Worm (Caenorhabditis elegans) whole organism, L4 larva: ENCODE data around the gene ash-2.
A peak's percentile ranks its signal among the peaks of the same experiment; 100 is the strongest.

Experiments
- D1046.2 ChIP-seq: fragments of 200-800 bp; sonication (Bioruptor generic); IDR thresholded peaks from 2 replicates; pipeline ENCODE4 v1.3.6; 2022; ENCODE audit warnings: missing genetic modification characterization, missing compliant biosample characterization
- F26F4.8 ChIP-seq: fragments of 200-800 bp; sonication (Bioruptor generic); conservative IDR thresholded peaks from 2 replicates; pipeline ENCODE4 v1.3.6; 2022; ENCODE audit warnings: missing genetic modification characterization, missing compliant biosample characterization
- F44E2.7 ChIP-seq: fragments of 200-800 bp; sonication (Bioruptor generic); IDR thresholded peaks from 2 replicates; pipeline ENCODE4 v2.1.2; 2022; ENCODE audit warnings: missing genetic modification characterization, missing compliant biosample characterization
- T26A8.4 ChIP-seq: fragments of 200-800 bp; sonication (Bioruptor generic); IDR thresholded peaks from 2 replicates; pipeline ENCODE4 v1.3.6; 2022; ENCODE audit warnings: missing genetic modification characterization, missing compliant biosample characterization
- Y105C5A.15 ChIP-seq: fragments of 200-800 bp; sonication (Bioruptor generic); IDR thresholded peaks from 2 replicates; pipeline ENCODE4 v1.3.6; 2022; ENCODE audit warnings: missing genetic modification characterization, missing compliant biosample characterization
- Y48G9A.11 ChIP-seq: fragments of 200-800 bp; sonication (Bioruptor generic); IDR thresholded peaks from 2 replicates; pipeline ENCODE4 v1.3.6; 2022; ENCODE audit warnings: missing genetic modification reagents, missing genetic modification characterization, missing compliant biosample characterization
- Y75B8A.6 ChIP-seq: fragments of 200-800 bp; sonication (Bioruptor generic); IDR thresholded peaks from 2 replicates; pipeline ENCODE4 v1.3.6; 2022; ENCODE audit warnings: missing genetic modification reagents, missing genetic modification characterization, missing compliant biosample characterization
- aha-1 ChIP-seq: fragments of 150-350 bp; peaks from one replicate; lab custom pipeline; 2014; ENCODE audit warnings: missing biosample characterization, missing genetic modification characterization
- aly-2 ChIP-seq: sonication (generic microtip); optimal IDR thresholded peaks from 2 replicates; lab custom pipeline; 2018; ENCODE audit warnings: missing biosample characterization, missing genetic modification characterization
- arid-1 ChIP-seq: fragments of 200-800 bp; sonication (Bioruptor generic); conservative IDR thresholded peaks from 2 replicates; pipeline ENCODE4 v1.3.6; 2022; ENCODE audit warnings: missing genetic modification reagents, missing genetic modification characterization, missing compliant biosample characterization
- ceh-20 ChIP-seq: fragments of 200-800 bp; sonication (Bioruptor generic); IDR thresholded peaks from 2 replicates; pipeline ENCODE4 v1.3.6; 2022; ENCODE audit warnings: missing genetic modification reagents, missing genetic modification characterization, missing compliant biosample characterization
- ceh-28 ChIP-seq: fragments of 150-350 bp; optimal IDR thresholded peaks from 2 replicates; lab custom pipeline; 2014; ENCODE audit warnings: missing biosample characterization, missing genetic modification reagents, missing genetic modification characterization
- ceh-32 ChIP-seq: sonication (generic microtip); optimal IDR thresholded peaks from 2 replicates; lab custom pipeline; 2016; ENCODE audit warnings: mild to moderate bottlenecking, missing genetic modification characterization, missing compliant biosample characterization; ENCODE audit not compliant: poor library complexity
- ceh-82 ChIP-seq: sonication (generic microtip); optimal IDR thresholded peaks from 2 replicates; lab custom pipeline; 2017; ENCODE audit warnings: missing biosample characterization, missing genetic modification characterization
- daf-12 ChIP-seq: fragments of 150-350 bp; optimal IDR thresholded peaks from 2 replicates; lab custom pipeline; 2014; ENCODE audit warnings: missing biosample characterization, missing genetic modification reagents, missing genetic modification characterization
- daf-19 ChIP-seq: fragments of 200-800 bp; sonication (Bioruptor generic); conservative IDR thresholded peaks from 2 replicates; pipeline ENCODE4 v1.3.6; 2022; ENCODE audit warnings: missing genetic modification characterization, missing compliant biosample characterization
- dmd-6 ChIP-seq: fragments of 200-800 bp; sonication (Bioruptor generic); IDR thresholded peaks from 2 replicates; pipeline ENCODE4 v1.3.6; 2022; ENCODE audit warnings: missing genetic modification reagents, missing genetic modification characterization, missing compliant biosample characterization
- duxl-1 ChIP-seq: sonication (generic microtip); optimal IDR thresholded peaks from 2 replicates; lab custom pipeline; 2016; ENCODE audit warnings: mild to moderate bottlenecking, missing genetic modification characterization, moderate library complexity, missing compliant biosample characterization; ENCODE audit not compliant: poor library complexity
- egl-27 ChIP-seq: sonication (generic microtip); optimal IDR thresholded peaks from 3 replicates; lab custom pipeline; 2017; ENCODE audit warnings: missing biosample characterization, missing genetic modification reagents, missing genetic modification characterization
- gei-8 ChIP-seq: fragments of 200-800 bp; sonication (Bioruptor generic); optimal IDR thresholded peaks from 2 replicates; lab custom pipeline; 2018; ENCODE audit warnings: mild to moderate bottlenecking, missing genetic modification characterization, missing compliant biosample characterization
- hif-1 ChIP-seq, 2 experiments: sonication (generic microtip); optimal IDR thresholded peaks; 2 replicates each; lab custom pipeline; 2016 to 2017; ENCODE audit warnings: missing compliant biosample characterization in 2 of 2, missing genetic modification characterization in 2 of 2, missing genetic modification reagents in 2 of 2, missing genotype in 2 of 2, mild to moderate bottlenecking in 1 of 2
- hlh-11 ChIP-seq: fragments of 200-800 bp; sonication (Bioruptor generic); optimal IDR thresholded peaks from 2 replicates; lab custom pipeline; 2018; ENCODE audit warnings: mild to moderate bottlenecking, missing genetic modification characterization, missing compliant biosample characterization
- hlh-30 ChIP-seq: sonication (generic microtip); optimal IDR thresholded peaks from 2 replicates; lab custom pipeline; 2017; ENCODE audit warnings: antibody characterized with exemption, mild to moderate bottlenecking, missing genetic modification characterization, missing compliant biosample characterization; ENCODE audit not compliant: insufficient read depth
- hmg-1.1 ChIP-seq: fragments of 200-800 bp; sonication (Bioruptor generic); IDR thresholded peaks from 2 replicates; pipeline ENCODE4 v1.3.6; 2022; ENCODE audit warnings: missing genetic modification reagents, missing genetic modification characterization, missing compliant biosample characterization
- jun-1 ChIP-seq: fragments of 150-350 bp; optimal IDR thresholded peaks from 2 replicates; lab custom pipeline; 2014; ENCODE audit warnings: missing biosample characterization, missing genetic modification reagents, missing genetic modification characterization
- lim-7 ChIP-seq: fragments of 200-800 bp; sonication (Bioruptor generic); IDR thresholded peaks from 2 replicates; pipeline ENCODE4 v1.3.6; 2022; ENCODE audit warnings: missing genetic modification characterization, missing compliant biosample characterization
- lin-1 ChIP-seq: fragments of 200-800 bp; sonication (Bioruptor generic); IDR thresholded peaks from 2 replicates; pipeline ENCODE4 v1.3.6; 2022; ENCODE audit warnings: missing genetic modification reagents, missing genetic modification characterization, missing compliant biosample characterization
- lin-13 ChIP-seq: fragments of 150-350 bp; optimal IDR thresholded peaks from 2 replicates; lab custom pipeline; 2014; ENCODE audit warnings: missing biosample characterization, missing genetic modification reagents, missing genetic modification characterization
- lin-15B ChIP-seq: fragments of 150-350 bp; sonication (generic microtip); optimal IDR thresholded peaks from 3 replicates; lab custom pipeline; 2014; ENCODE audit warnings: missing biosample characterization, missing genetic modification characterization
- lin-38 ChIP-seq: fragments of 200-800 bp; sonication (Bioruptor generic); IDR thresholded peaks from 2 replicates; pipeline ENCODE4 v1.3.6; 2022; ENCODE audit warnings: missing genetic modification reagents, missing genetic modification characterization, missing compliant biosample characterization
- lin-39 ChIP-seq: fragments of 150-350 bp; optimal IDR thresholded peaks from 2 replicates; lab custom pipeline; 2014; ENCODE audit warnings: missing biosample characterization, missing genetic modification reagents, missing genetic modification characterization
- lsy-2 ChIP-seq, 2 experiments: fragments of 150-350 bp in 1 of 2; sonication (generic microtip) in 1 of 2; optimal IDR thresholded peaks; 2 replicates each; lab custom pipeline; 2014 to 2017; ENCODE audit warnings: missing biosample characterization in 2 of 2, missing genetic modification characterization in 2 of 2
- madf-5 ChIP-seq, 2 experiments: fragments of 200-800 bp; sonication (Bioruptor generic); IDR thresholded peaks; 2 replicates each; pipeline ENCODE4 v1.3.6; 2022; ENCODE audit warnings: missing compliant biosample characterization in 2 of 2, missing genetic modification characterization in 2 of 2
- mdl-1 ChIP-seq, 2 experiments: fragments of 150-350 bp in 1 of 2; sonication (generic microtip) in 1 of 2; optimal IDR thresholded peaks; 2 replicates each; lab custom pipeline; 2014 to 2017; ENCODE audit warnings: missing biosample characterization in 2 of 2, missing genetic modification characterization in 2 of 2
- mep-1 ChIP-seq: fragments of 150-350 bp; sonication (generic microtip); optimal IDR thresholded peaks from 3 replicates; lab custom pipeline; 2014; ENCODE audit warnings: missing biosample characterization, missing genetic modification characterization
- mes-2 ChIP-seq: sonication (generic microtip); optimal IDR thresholded peaks from 2 replicates; lab custom pipeline; 2016; ENCODE audit warnings: missing genotype, mild to moderate bottlenecking, missing genetic modification characterization, missing compliant biosample characterization; ENCODE audit not compliant: poor library complexity, severe bottlenecking
- nhr-102 ChIP-seq: sonication (generic microtip); optimal IDR thresholded peaks from 2 replicates; lab custom pipeline; 2016; ENCODE audit warnings: mild to moderate bottlenecking, missing genetic modification characterization, moderate library complexity, missing compliant biosample characterization
- nhr-11 ChIP-seq: fragments of 150-350 bp; optimal IDR thresholded peaks from 2 replicates; lab custom pipeline; 2014; ENCODE audit warnings: missing biosample characterization, missing genetic modification characterization
- nhr-237 ChIP-seq: sonication (generic microtip); optimal IDR thresholded peaks from 2 replicates; lab custom pipeline; 2017; ENCODE audit warnings: missing biosample characterization, missing genetic modification characterization
- nhr-42 ChIP-seq: fragments of 200-800 bp; sonication (Bioruptor generic); IDR thresholded peaks from 2 replicates; pipeline ENCODE4 v1.3.6; 2022; ENCODE audit warnings: missing genetic modification characterization, missing compliant biosample characterization
- nhr-48 ChIP-seq: sonication (generic microtip); optimal IDR thresholded peaks from 2 replicates; lab custom pipeline; 2016; ENCODE audit warnings: mild to moderate bottlenecking, missing genetic modification characterization, missing compliant biosample characterization
- nhr-6 ChIP-seq: fragments of 150-350 bp; optimal IDR thresholded peaks from 2 replicates; lab custom pipeline; 2014; ENCODE audit warnings: missing biosample characterization, missing genetic modification characterization
- nhr-77 ChIP-seq: fragments of 150-350 bp; optimal IDR thresholded peaks from 2 replicates; lab custom pipeline; 2014; ENCODE audit warnings: missing biosample characterization, missing genetic modification characterization
- rbr-2 ChIP-seq: sonication (generic microtip); optimal IDR thresholded peaks from 2 replicates; lab custom pipeline; 2016; ENCODE audit warnings: missing genotype, missing genetic modification characterization, missing compliant biosample characterization
- saeg-2 ChIP-seq: fragments of 200-800 bp; sonication (Bioruptor generic); IDR thresholded peaks from 2 replicates; pipeline ENCODE4 v1.3.6; 2022; ENCODE audit warnings: missing genetic modification reagents, missing genetic modification characterization, missing compliant biosample characterization
- sdz-12 ChIP-seq: fragments of 200-800 bp; sonication (Bioruptor generic); optimal IDR thresholded peaks from 2 replicates; lab custom pipeline; 2018; ENCODE audit warnings: mild to moderate bottlenecking, missing genetic modification characterization, missing compliant biosample characterization
- set-16 ChIP-seq: fragments of 200-800 bp; sonication (Bioruptor generic); IDR thresholded peaks from 2 replicates; pipeline ENCODE4 v1.3.6; 2022; ENCODE audit warnings: missing genetic modification reagents, missing genetic modification characterization, missing compliant biosample characterization
- snpc-1.2 ChIP-seq: fragments of 200-800 bp; sonication (Bioruptor generic); IDR thresholded peaks from 2 replicates; pipeline ENCODE4 v1.3.6; 2022; ENCODE audit warnings: missing genetic modification reagents, missing genetic modification characterization, missing compliant biosample characterization
- spr-1 ChIP-seq: sonication (generic microtip); optimal IDR thresholded peaks from 2 replicates; lab custom pipeline; 2016; ENCODE audit warnings: mild to moderate bottlenecking, missing genetic modification characterization, missing compliant biosample characterization
- tag-97 ChIP-seq: fragments of 200-800 bp; sonication (Bioruptor generic); IDR thresholded peaks from 2 replicates; pipeline ENCODE4 v1.3.6; 2022; ENCODE audit warnings: missing genetic modification characterization, missing compliant biosample characterization
- vab-7 ChIP-seq: fragments of 200-800 bp; sonication (Bioruptor generic); IDR thresholded peaks from 2 replicates; pipeline ENCODE4 v1.3.6; 2022; ENCODE audit warnings: missing genetic modification reagents, missing genetic modification characterization, missing compliant biosample characterization
- zfp-2 ChIP-seq: sonication (generic microtip); optimal IDR thresholded peaks from 2 replicates; lab custom pipeline; 2016; ENCODE audit warnings: mild to moderate bottlenecking, missing genetic modification characterization, missing compliant biosample characterization

The ash-2 gene

DNA sequence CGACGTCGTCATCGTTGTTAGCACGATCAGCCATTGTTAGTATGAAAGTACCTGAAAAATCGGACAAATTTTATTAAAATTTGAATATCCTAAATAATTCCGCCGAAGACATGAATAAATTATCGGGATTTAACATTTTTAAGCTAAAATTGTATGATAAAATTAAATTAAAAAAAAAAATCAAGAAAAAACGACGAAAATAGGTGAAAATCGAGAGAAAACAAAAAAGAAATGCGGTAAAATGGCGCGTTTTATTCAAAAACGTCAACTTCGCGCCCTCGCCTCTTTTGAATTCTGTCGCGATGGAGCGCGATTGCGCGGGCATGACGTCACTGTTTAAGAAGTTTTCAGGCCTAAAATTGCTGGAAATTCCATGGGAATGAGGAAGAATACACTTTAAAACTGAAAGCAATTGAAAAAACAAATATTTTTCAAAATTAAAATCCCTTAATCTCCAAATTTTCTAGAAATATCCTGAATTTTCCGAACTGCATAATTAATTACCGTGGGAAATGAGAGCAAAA is 27.0 kb downstream of the ash-2 start, which contains the start of gene mcm-2 (continued):
- TF ChIP-seq hif-1 (tag; optimal IDR thresholded peaks at IDR 0.05; lab: Kevin White, UChicago), result peak in 1 of 2 experiments; percentile 47
- TF ChIP-seq mep-1, result no peak
- TF ChIP-seq lsy-2 (tag; optimal IDR thresholded peaks at IDR 0.05; lab: Kevin White, UChicago), result no peak
- TF ChIP-seq nhr-11 (tag; lab: Kevin White, UChicago), result peak; percentile 29
- TF ChIP-seq ceh-32 (tag; lab: Kevin White, UChicago), result no peak
- TF ChIP-seq spr-1 (tag; lab: Kevin White, UChicago), result no peak
- TF ChIP-seq madf-5 (GFP tag; IDR thresholded peaks at IDR 0.05; lab: Robert Waterston, UW), result no peak
- TF ChIP-seq aha-1 (tag; lab: Kevin White, UChicago), result peak; percentile 91
- no peak for TF ChIP-seq sdz-12 (GFP tag; lab: Kevin White, UChicago)
- TF ChIP-seq nhr-102 (tag; lab: Kevin White, UChicago), result no peak
- no peak for TF ChIP-seq zfp-2 (tag; lab: Kevin White, UChicago)
- peak; percentile 8 for TF ChIP-seq rbr-2
- no peak for TF ChIP-seq aly-2
- no peak for TF ChIP-seq gei-8 (GFP tag; lab: Kevin White, UChicago)
- TF ChIP-seq ceh-20, result no peak
- TF ChIP-seq nhr-6 (tag; lab: Kevin White, UChicago), result no peak
- TF ChIP-seq T26A8.4 (GFP tag; lab: Robert Waterston, UW), result no peak
- no peak for TF ChIP-seq lim-7 (GFP tag; lab: Robert Waterston, UW)
- no peak for TF ChIP-seq Y105C5A.15 (GFP tag; lab: Robert Waterston, UW)
- TF ChIP-seq hlh-11 (tag; lab: Kevin White, UChicago), result no peak
- TF ChIP-seq duxl-1 (tag; lab: Kevin White, UChicago), result no peak
- TF ChIP-seq F26F4.8, result no peak
- TF ChIP-seq dmd-6 (GFP tag; lab: Robert Waterston, UW), result peak; percentile 31; the same call in 1 of the 2 replicates
- TF ChIP-seq lin-38 (GFP tag; lab: Robert Waterston, UW), result peak; percentile 99
- TF ChIP-seq saeg-2 (GFP tag; lab: Robert Waterston, UW), result no peak
- TF ChIP-seq Y48G9A.11 (GFP tag; lab: Robert Waterston, UW), result peak; percentile 88
- TF ChIP-seq mdl-1 (tag; optimal IDR thresholded peaks at IDR 0.05; lab: Kevin White, UChicago), result no peak
- TF ChIP-seq set-16 (GFP tag; lab: Robert Waterston, UW), result no peak
- TF ChIP-seq lin-15B (tag; lab: Kevin White, UChicago), result no peak
- TF ChIP-seq nhr-42 (GFP tag; lab: Robert Waterston, UW), result no peak
- TF ChIP-seq jun-1 (tag; lab: Kevin White, UChicago), result no peak
- TF ChIP-seq daf-12, result no peak
- no peak for TF ChIP-seq tag-97
- TF ChIP-seq hlh-30 (tag; lab: Kevin White, UChicago), result peak; percentile 45
- TF ChIP-seq lin-1 (GFP tag; lab: Robert Waterston, UW), result peak; percentile 38; the same call in 1 of the 2 replicates
- no peak for TF ChIP-seq arid-1 (GFP tag; lab: Robert Waterston, UW)
- TF ChIP-seq daf-19 (GFP tag; lab: Robert Waterston, UW), result no peak
- TF ChIP-seq vab-7, result no peak
- no peak for TF ChIP-seq Y75B8A.6 (GFP tag; lab: Robert Waterston, UW)
- TF ChIP-seq ceh-28, result no peak
- no peak for TF ChIP-seq nhr-237 (tag; lab: Kevin White, UChicago)
- no peak for TF ChIP-seq nhr-48 (tag; lab: Kevin White, UChicago)
- TF ChIP-seq snpc-1.2 (GFP tag; lab: Robert Waterston, UW), result 0 out of 2 replicates have a peak, but pooled peaks have one; percentile 41
- TF ChIP-seq D1046.2 (GFP tag; lab: Robert Waterston, UW), result no peak
- no peak for TF ChIP-seq hmg-1.1 (GFP tag; lab: Robert Waterston, UW)
- no peak for TF ChIP-seq F44E2.7 (GFP tag; lab: Robert Waterston, UW)
- TF ChIP-seq ceh-82 (tag; lab: Kevin White, UChicago), result no peak
- peak; percentile 52 for TF ChIP-seq lin-13 (GFP tag; lab: Kevin White, UChicago)
- peak; percentile 44 for TF ChIP-seq nhr-77 (tag; lab: Kevin White, UChicago)
- no peak for TF ChIP-seq egl-27 (tag; lab: Kevin White, UChicago)
- no peak for TF ChIP-seq lin-39
- peak; percentile 81 for TF ChIP-seq mes-2 (tag; lab: Kevin White, UChicago)
